Worm (Caenorhabditis elegans) whole organism, L4/young adult: Measurements from ENCODE around the gene kdin-1.

ENCODE experiments used
- W03F9.2 ChIP-seq: fragments of 150-350 bp; optimal IDR thresholded peaks from 2 replicates; lab custom pipeline; 2014; ENCODE audit warnings: missing biosample characterization, missing genetic modification characterization
- him-1 ChIP-seq: sonication (generic microtip); optimal IDR thresholded peaks from 2 replicates; lab custom pipeline; 2016; ENCODE audit warnings: missing genotype, missing genetic modification reagents, missing genetic modification characterization, missing compliant biosample characterization

- no peak for TF ChIP-seq W03F9.2 (tag; lab: Kevin White, UChicago)
- TF ChIP-seq him-1 (tag; lab: Kevin White, UChicago), result no peak
Observed at ce11 chrIV:11008996-11009395, 29.5 kb upstream of the kdin-1 start, which contains the start of gene F13H10.6.
